Worm (Caenorhabditis elegans): ENCODE measurements around the gene F36A4.1.

F36A4.1 gene

DNA sequence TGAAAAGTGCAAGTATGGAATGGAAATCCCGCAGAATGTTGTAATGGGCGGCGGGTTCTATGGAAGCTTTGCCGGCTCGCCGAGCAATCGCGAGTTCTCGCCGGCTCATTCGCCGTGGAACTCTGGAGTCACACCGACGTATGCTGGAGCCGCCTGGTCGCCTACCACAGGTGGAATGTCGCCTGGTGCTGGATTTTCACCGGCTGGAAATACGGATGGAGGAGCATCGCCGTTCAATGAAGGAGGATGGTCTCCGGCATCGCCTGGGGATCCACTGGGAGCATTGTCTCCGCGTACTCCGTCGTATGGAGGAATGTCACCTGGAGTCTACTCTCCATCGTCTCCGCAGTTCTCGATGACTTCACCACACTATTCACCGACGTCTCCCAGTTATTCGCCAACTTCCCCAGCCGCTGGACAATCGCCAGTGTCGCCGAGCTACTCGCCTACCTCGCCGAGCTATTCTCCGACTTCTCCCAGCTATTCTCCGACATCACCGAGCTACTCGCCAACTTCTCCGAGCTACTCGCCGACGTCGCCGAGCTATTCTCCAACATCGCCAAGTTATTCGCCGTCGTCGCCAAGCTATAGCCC, 17.2 kb upstream of the F36A4.1 start:
- TF ChIP-seq zfh-2 (GFP tag; conservative IDR thresholded peaks at IDR 0.05) (peak; percentile 67), egrh-3 (GFP tag; IDR thresholded peaks at IDR 0.05) (peak; percentile 54; the same call in 1 of the 2 replicates), sptf-2 (GFP tag; optimal IDR thresholded peaks at IDR 0.05) (peak; percentile 16), ceh-91 (GFP tag; IDR thresholded peaks at IDR 0.05) (no peak), ama-1 (optimal IDR thresholded peaks at IDR 0.05) (no peak), ama-1 (GFP tag; optimal IDR thresholded peaks at IDR 0.05) (no peak)

DNA sequence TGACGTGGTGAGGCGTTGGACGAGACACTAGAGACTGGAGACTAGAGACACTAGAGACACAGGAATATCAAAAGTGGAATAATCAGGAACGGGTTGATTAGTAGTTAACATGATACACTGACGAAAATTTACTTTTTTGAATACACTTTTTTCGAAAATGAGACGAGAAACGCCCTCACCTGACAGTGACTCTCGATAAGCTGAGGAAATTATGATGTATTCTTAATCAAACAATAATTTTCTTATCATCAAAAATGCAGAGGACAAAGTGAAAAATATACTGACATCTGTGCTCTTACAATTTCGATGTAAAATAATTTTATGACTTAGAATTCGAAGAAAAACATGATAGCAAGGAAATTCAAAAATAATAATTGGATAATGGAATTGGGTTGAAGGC, 12.8 kb upstream of the F36A4.1 start:
- TF ChIP-seq ccch-3 (GFP tag; optimal IDR thresholded peaks at IDR 0.05) (no peak), ztf-18 (tag; optimal IDR thresholded peaks at IDR 0.05) (no peak), rcor-1 (GFP tag; IDR thresholded peaks at IDR 0.05) (no peak), unc-130 (GFP tag; optimal IDR thresholded peaks at IDR 0.05) (no peak), bed-1 (GFP tag; IDR thresholded peaks at IDR 0.05) (no peak), lin-40 (tag; optimal IDR thresholded peaks at IDR 0.05) (no peak), athp-1 (tag; optimal IDR thresholded peaks at IDR 0.05) (no peak), F39B2.1 (GFP tag; IDR thresholded peaks at IDR 0.05) (no peak), attf-3 (GFP tag; conservative IDR thresholded peaks at IDR 0.05) (no peak), nhr-80 (tag; optimal IDR thresholded peaks at IDR 0.05) (peak; percentile 45), dox-1 (GFP tag; IDR thresholded peaks at IDR 0.05) (0 out of 2 replicates have a peak, but pooled peaks have one; percentile 40), F57A8.1 (GFP tag; optimal IDR thresholded peaks at IDR 0.05) (no peak)

DNA sequence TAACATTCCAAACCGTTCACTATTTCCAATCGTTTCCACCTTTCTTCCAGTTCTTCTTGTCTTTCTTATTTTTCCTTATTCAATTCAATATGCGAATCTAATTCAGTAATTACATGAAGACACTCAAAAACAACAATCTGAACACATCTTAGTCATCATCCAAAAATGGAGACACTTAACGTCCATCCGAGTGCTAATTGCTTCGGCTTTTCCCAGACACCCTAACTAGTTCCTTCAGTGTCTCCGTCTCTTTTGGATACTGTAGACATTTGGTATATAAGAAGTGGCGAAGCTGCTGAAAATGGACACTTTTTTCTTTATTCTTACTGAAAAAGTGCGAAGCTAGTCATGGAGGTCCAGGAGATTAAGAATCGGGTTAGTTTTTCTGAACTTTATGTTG, 9.3 kb upstream of the F36A4.1 start, which contains the start of gene col-33:
Gene col-33, plus strand, starts transcription at position 301 of the 400 bp plus-strand sequence.
- TF ChIP-seq snpc-4 (GFP tag; optimal IDR thresholded peaks at IDR 0.05): no peak
- no peak for TF ChIP-seq snpc-4 (tag; optimal IDR thresholded peaks at IDR 0.05)
- no peak for TF ChIP-seq ets-4 (GFP tag; optimal IDR thresholded peaks at IDR 0.05)
- no peak for TF ChIP-seq him-1 (tag; optimal IDR thresholded peaks at IDR 0.05)
- no peak for TF ChIP-seq lsl-1 (GFP tag; optimal IDR thresholded peaks at IDR 0.05)
- TF ChIP-seq lin-40 (tag; optimal IDR thresholded peaks at IDR 0.05): no peak
- no peak for TF ChIP-seq snpc-1.1 (tag; optimal IDR thresholded peaks at IDR 0.05; ENCODE audit: insufficient read depth)
- no peak for TF ChIP-seq T26A5.8 (tag; optimal IDR thresholded peaks at IDR 0.05)

DNA sequence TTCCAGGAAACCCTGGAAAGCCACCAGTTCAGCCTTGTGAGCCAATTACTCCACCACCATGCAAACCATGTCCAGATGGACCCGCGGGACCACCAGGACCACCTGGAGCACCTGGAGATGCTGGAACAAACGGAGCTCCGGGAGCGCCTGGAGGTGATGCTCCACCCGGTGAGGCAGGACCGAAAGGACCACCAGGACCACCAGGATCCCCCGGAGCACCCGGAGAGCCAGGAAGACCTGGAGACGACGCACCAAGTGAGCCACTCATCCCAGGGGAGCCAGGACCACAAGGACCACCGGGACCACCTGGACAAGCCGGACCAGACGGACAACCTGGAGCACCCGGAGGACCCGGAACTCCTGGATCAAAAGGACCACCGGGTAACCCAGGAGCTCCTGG, 7.6 kb upstream of the F36A4.1 start:
- TF ChIP-seq somi-1 (GFP tag; optimal IDR thresholded peaks at IDR 0.05) (no peak), nhr-179 (tag; optimal IDR thresholded peaks at IDR 0.05) (no peak), B0019.2 (GFP tag; conservative IDR thresholded peaks at IDR 0.05) (no peak), mxl-1 (tag; optimal IDR thresholded peaks at IDR 0.05) (no peak), efl-1 (GFP tag; optimal IDR thresholded peaks at IDR 0.05) (no peak), lin-26 (GFP tag; IDR thresholded peaks at IDR 0.05) (no peak), zfh-2 (GFP tag; conservative IDR thresholded peaks at IDR 0.05) (peak; percentile 96), madf-8 (GFP tag; conservative IDR thresholded peaks at IDR 0.05) (no peak), T26A5.8 (tag; optimal IDR thresholded peaks at IDR 0.05) (no peak), egl-18 (GFP tag; IDR thresholded peaks at IDR 0.05) (no peak), egrh-3 (GFP tag; IDR thresholded peaks at IDR 0.05) (peak; percentile 97), sea-2 (GFP tag; IDR thresholded peaks at IDR 0.05) (no peak), attf-3 (GFP tag; conservative IDR thresholded peaks at IDR 0.05) (0 out of 2 replicates have a peak, but pooled peaks have one; percentile 1), hsf-1 (GFP tag; IDR thresholded peaks at IDR 0.05) (no peak), K12H6.12 (tag; optimal IDR thresholded peaks at IDR 0.05) (no peak)
